Fruit fly (Drosophila melanogaster) whole organism, embryonic: ENCODE measurements around the gene CG9395.
A peak's percentile ranks its signal among the peaks of the same experiment; 100 is the strongest.

ENCODE experiments used
- Ada2b ChIP-seq: fragments of 200-800 bp; sonication (Bioruptor generic); IDR thresholded peaks from 2 replicates; pipeline ENCODE4 v1.3.6; 2022; ENCODE audit warnings: missing biosample characterization, missing genetic modification characterization
- BtbVII ChIP-seq: fragments of 200-800 bp; sonication (Bioruptor generic); optimal IDR thresholded peaks from 3 replicates; lab custom pipeline; 2017; ENCODE audit warnings: missing biosample characterization, mild to moderate bottlenecking, missing genetic modification characterization
- CG11085 ChIP-seq: fragments of 200-800 bp; sonication (Bioruptor generic); IDR thresholded peaks from 2 replicates; pipeline ENCODE4 v1.3.6; 2022; ENCODE audit warnings: missing biosample characterization, missing genetic modification characterization
- CG11456 ChIP-seq: fragments of 200-800 bp; sonication (Bioruptor generic); IDR thresholded peaks from 3 replicates; pipeline ENCODE4 v1.3.6; 2022; ENCODE audit warnings: missing biosample characterization, missing genetic modification characterization
- CG12391 ChIP-seq: fragments of 200-800 bp; sonication (Bioruptor generic); optimal IDR thresholded peaks from 3 replicates; lab custom pipeline; 2018; ENCODE audit warnings: missing biosample characterization, mild to moderate bottlenecking, missing genetic modification characterization, moderate library complexity
- CG15696 ChIP-seq: fragments of 200-800 bp; sonication (Bioruptor generic); optimal IDR thresholded peaks from 2 replicates; lab custom pipeline; 2019; ENCODE audit warnings: missing biosample characterization, mild to moderate bottlenecking, missing genetic modification characterization, moderate library complexity
- CG16779 ChIP-seq: fragments of 200-800 bp; sonication (Bioruptor generic); IDR thresholded peaks from 2 replicates; pipeline ENCODE4 v1.3.6; 2022; ENCODE audit warnings: missing biosample characterization, missing genetic modification characterization
- CG17385 ChIP-seq: fragments of 200-800 bp; sonication (Bioruptor generic); optimal IDR thresholded peaks from 3 replicates; lab custom pipeline; 2018; ENCODE audit warnings: missing biosample characterization, mild to moderate bottlenecking, missing genetic modification characterization
- CG1792 ChIP-seq: fragments of 200-800 bp; sonication (Bioruptor generic); optimal IDR thresholded peaks from 2 replicates; lab custom pipeline; 2016; ENCODE audit warnings: missing biosample characterization, missing genetic modification characterization
- CG1832 ChIP-seq: fragments of 200-800 bp; sonication (Bioruptor generic); optimal IDR thresholded peaks from 2 replicates; lab custom pipeline; 2017; ENCODE audit warnings: missing biosample characterization, mild to moderate bottlenecking, missing genetic modification characterization, inconsistent platforms
- CG2202 ChIP-seq: fragments of 200-800 bp; sonication (Bioruptor generic); optimal IDR thresholded peaks from 2 replicates; lab custom pipeline; 2018; ENCODE audit warnings: missing biosample characterization, mild to moderate bottlenecking, missing genetic modification characterization
- CG2875 ChIP-seq: fragments of 200-800 bp; sonication (Bioruptor generic); optimal IDR thresholded peaks from 2 replicates; lab custom pipeline; 2017; ENCODE audit warnings: missing biosample characterization, mild to moderate bottlenecking, missing genetic modification characterization, missing genetic modification reagents
- CG30020 ChIP-seq: fragments of 200-800 bp; optimal IDR thresholded peaks from 2 replicates; lab custom pipeline; 2019; ENCODE audit warnings: missing biosample characterization, mild to moderate bottlenecking, missing genetic modification characterization, moderate library complexity
- CG31224 ChIP-seq: fragments of 200-800 bp; sonication (Bioruptor generic); IDR thresholded peaks from 2 replicates; pipeline ENCODE4 v1.3.6; 2022; ENCODE audit warnings: missing biosample characterization, missing genetic modification characterization
- CG3995 ChIP-seq: fragments of 200-800 bp; sonication (Bioruptor generic); optimal IDR thresholded peaks from 3 replicates; lab custom pipeline; 2016; ENCODE audit warnings: missing biosample characterization, missing genetic modification characterization
- CG4404 ChIP-seq: fragments of 200-800 bp; sonication (Bioruptor generic); IDR thresholded peaks from 2 replicates; pipeline ENCODE4 v1.3.6; 2022; ENCODE audit warnings: missing biosample characterization, missing genetic modification characterization
- CG5245 ChIP-seq: fragments of 200-800 bp; sonication (Bioruptor generic); optimal IDR thresholded peaks from 3 replicates; lab custom pipeline; 2016; ENCODE audit warnings: missing biosample characterization, missing genetic modification characterization
- CG6765 ChIP-seq: fragments of 200-800 bp; sonication (Bioruptor generic); optimal IDR thresholded peaks from 3 replicates; lab custom pipeline; 2017; ENCODE audit warnings: missing biosample characterization, mild to moderate bottlenecking, missing genetic modification characterization
- CG8388 ChIP-seq: fragments of 200-800 bp; sonication (Bioruptor generic); optimal IDR thresholded peaks from 2 replicates; lab custom pipeline; 2019; ENCODE audit warnings: missing biosample characterization, mild to moderate bottlenecking, missing genetic modification characterization, moderate library complexity
- CG9817 ChIP-seq: fragments of 200-800 bp; sonication (Bioruptor generic); optimal IDR thresholded peaks from 2 replicates; lab custom pipeline; 2018; ENCODE audit warnings: missing biosample characterization, mild to moderate bottlenecking, missing genetic modification characterization, moderate library complexity
- CG9876 ChIP-seq: fragments of 200-800 bp; sonication (Bioruptor generic); optimal IDR thresholded peaks from 2 replicates; lab custom pipeline; 2016; ENCODE audit warnings: missing biosample characterization, missing genetic modification characterization
- Ets65A ChIP-seq: fragments of 200-800 bp; sonication (Bioruptor generic); peaks from one replicate; lab custom pipeline; 2016; ENCODE audit warnings: missing biosample characterization, missing genetic modification characterization
- Ets97D ChIP-seq: fragments of 200-800 bp; sonication (Bioruptor generic); optimal IDR thresholded peaks from 3 replicates; lab custom pipeline; 2016; ENCODE audit warnings: missing biosample characterization, missing genetic modification characterization
- Hr51 ChIP-seq, 2 experiments: fragments of 200-800 bp; sonication (Bioruptor generic); optimal IDR thresholded peaks; 2 replicates in 1 of 2; 3 replicates in 1 of 2; lab custom pipeline; 2016 to 2018; ENCODE audit warnings: missing biosample characterization in 2 of 2, missing genetic modification characterization in 2 of 2, mild to moderate bottlenecking in 1 of 2, moderate library complexity in 1 of 2
- Hsf ChIP-seq: fragments of 200-800 bp; sonication (Bioruptor generic); optimal IDR thresholded peaks from 3 replicates; lab custom pipeline; 2016; ENCODE audit warnings: missing biosample characterization, missing genetic modification characterization
- Lhr ChIP-seq: fragments of 200-800 bp; sonication (Bioruptor generic); optimal IDR thresholded peaks from 3 replicates; lab custom pipeline; 2017; ENCODE audit warnings: mild to moderate bottlenecking, missing biosample characterization, missing genetic modification reagents, missing genetic modification characterization
- Oaz ChIP-seq: fragments of 200-800 bp; sonication (Bioruptor generic); IDR thresholded peaks from 2 replicates; pipeline ENCODE4 v1.3.6; 2022; ENCODE audit warnings: missing biosample characterization, missing genetic modification characterization
- Rfx ChIP-seq: fragments of 200-800 bp; sonication (Bioruptor generic); IDR thresholded peaks from 2 replicates; pipeline ENCODE4 v1.3.6; 2022; ENCODE audit warnings: missing biosample characterization, missing genetic modification characterization
- Side ChIP-seq: fragments of 200-800 bp; sonication (Bioruptor generic); optimal IDR thresholded peaks from 2 replicates; lab custom pipeline; 2016; ENCODE audit warnings: missing biosample characterization, missing genetic modification characterization
- ato ChIP-seq: fragments of 200-800 bp; sonication (Bioruptor generic); IDR thresholded peaks from 2 replicates; pipeline ENCODE4 v1.3.6; 2022; ENCODE audit warnings: missing biosample characterization, missing genetic modification characterization; ENCODE audit not compliant: partially characterized antibody
- cato ChIP-seq: fragments of 200-800 bp; sonication (Bioruptor generic); optimal IDR thresholded peaks from 2 replicates; lab custom pipeline; 2016; ENCODE audit warnings: missing biosample characterization, missing genetic modification characterization, borderline replicate concordance
- ci ChIP-seq: fragments of 200-800 bp; sonication (Bioruptor generic); IDR thresholded peaks from 3 replicates; pipeline ENCODE4 v1.3.6; 2022; ENCODE audit warnings: missing biosample characterization, missing genetic modification characterization
- dm ChIP-seq: fragments of 200-800 bp; sonication (Bioruptor generic); optimal IDR thresholded peaks from 3 replicates; lab custom pipeline; 2016; ENCODE audit warnings: missing biosample characterization, missing genetic modification characterization
- dmrt99B ChIP-seq: fragments of 200-800 bp; sonication (Bioruptor generic); optimal IDR thresholded peaks from 2 replicates; lab custom pipeline; 2018; ENCODE audit warnings: missing biosample characterization, mild to moderate bottlenecking, missing genetic modification characterization, moderate library complexity
- en ChIP-seq: fragments of 200-800 bp; sonication (Bioruptor generic); optimal IDR thresholded peaks from 2 replicates; lab custom pipeline; 2016; ENCODE audit warnings: missing biosample characterization, missing genetic modification characterization
- fd102C ChIP-seq: fragments of 200-800 bp; sonication (Bioruptor generic); optimal IDR thresholded peaks from 2 replicates; lab custom pipeline; 2018; ENCODE audit warnings: missing biosample characterization, mild to moderate bottlenecking, missing genetic modification characterization, moderate library complexity
- her ChIP-seq: fragments of 200-800 bp; sonication (Bioruptor generic); optimal IDR thresholded peaks from 2 replicates; lab custom pipeline; 2016; ENCODE audit warnings: missing biosample characterization, missing genetic modification characterization
- ind ChIP-seq: fragments of 200-800 bp; sonication (Bioruptor generic); optimal IDR thresholded peaks from 3 replicates; lab custom pipeline; 2016; ENCODE audit warnings: missing biosample characterization, missing genetic modification characterization
- jing ChIP-seq: fragments of 200-800 bp; sonication (Bioruptor generic); optimal IDR thresholded peaks from 2 replicates; lab custom pipeline; 2018; ENCODE audit warnings: missing biosample characterization, mild to moderate bottlenecking, missing genetic modification characterization
- ken ChIP-seq: fragments of 200-800 bp; sonication (Bioruptor generic); IDR thresholded peaks from 3 replicates; pipeline ENCODE4 v1.3.6; 2022; ENCODE audit warnings: missing biosample characterization, missing genetic modification characterization
- lilli ChIP-seq: fragments of 200-800 bp; sonication (Bioruptor generic); optimal IDR thresholded peaks from 3 replicates; lab custom pipeline; 2016; ENCODE audit warnings: missing biosample characterization, missing genetic modification characterization
- maf-S ChIP-seq: fragments of 200-800 bp; sonication (Bioruptor generic); optimal IDR thresholded peaks from 2 replicates; lab custom pipeline; 2016; ENCODE audit warnings: missing biosample characterization, missing genetic modification characterization
- nerfin-1 ChIP-seq: fragments of 200-800 bp; sonication (Bioruptor generic); optimal IDR thresholded peaks from 3 replicates; lab custom pipeline; 2019; ENCODE audit warnings: missing biosample characterization, mild to moderate bottlenecking, missing genetic modification characterization, moderate library complexity
- nmo ChIP-seq: fragments of 200-800 bp; sonication (Bioruptor generic); optimal IDR thresholded peaks from 2 replicates; lab custom pipeline; 2018; ENCODE audit warnings: missing biosample characterization, mild to moderate bottlenecking, missing genetic modification characterization, moderate library complexity
- odd ChIP-seq: fragments of 200-800 bp; sonication (Bioruptor generic); optimal IDR thresholded peaks from 2 replicates; lab custom pipeline; 2017; ENCODE audit warnings: missing biosample characterization, mild to moderate bottlenecking, missing genetic modification characterization
- phol ChIP-seq: fragments of 200-800 bp; sonication (Bioruptor generic); optimal IDR thresholded peaks from 3 replicates; lab custom pipeline; 2018; ENCODE audit warnings: missing biosample characterization, mild to moderate bottlenecking, missing genetic modification characterization, moderate library complexity
- pros ChIP-seq: fragments of 200-800 bp; sonication (Bioruptor generic); optimal IDR thresholded peaks from 3 replicates; lab custom pipeline; 2019; ENCODE audit warnings: missing biosample characterization, mild to moderate bottlenecking, missing genetic modification characterization, moderate library complexity
- salm ChIP-seq: fragments of 200-800 bp; sonication (Bioruptor generic); optimal IDR thresholded peaks from 2 replicates; lab custom pipeline; 2018; ENCODE audit warnings: missing biosample characterization, mild to moderate bottlenecking, missing genetic modification characterization
- so ChIP-seq: fragments of 200-800 bp; sonication (Bioruptor generic); IDR thresholded peaks from 3 replicates; pipeline ENCODE4 v1.3.6; 2022; ENCODE audit warnings: missing biosample characterization, missing genetic modification characterization
- ssp ChIP-seq: fragments of 200-800 bp; sonication (Bioruptor generic); IDR thresholded peaks from 2 replicates; pipeline ENCODE4 v1.3.6; 2022; ENCODE audit warnings: missing biosample characterization, missing genetic modification characterization
- tgo ChIP-seq: fragments of 200-800 bp; sonication (Bioruptor generic); IDR thresholded peaks from 3 replicates; pipeline ENCODE4 v1.3.6; 2022; ENCODE audit warnings: missing biosample characterization, missing genetic modification characterization
- zf30C ChIP-seq: fragments of 200-800 bp; sonication (Bioruptor generic); optimal IDR thresholded peaks from 3 replicates; lab custom pipeline; 2018; ENCODE audit warnings: missing biosample characterization, mild to moderate bottlenecking, missing genetic modification characterization

The CG9395 gene

DNA sequence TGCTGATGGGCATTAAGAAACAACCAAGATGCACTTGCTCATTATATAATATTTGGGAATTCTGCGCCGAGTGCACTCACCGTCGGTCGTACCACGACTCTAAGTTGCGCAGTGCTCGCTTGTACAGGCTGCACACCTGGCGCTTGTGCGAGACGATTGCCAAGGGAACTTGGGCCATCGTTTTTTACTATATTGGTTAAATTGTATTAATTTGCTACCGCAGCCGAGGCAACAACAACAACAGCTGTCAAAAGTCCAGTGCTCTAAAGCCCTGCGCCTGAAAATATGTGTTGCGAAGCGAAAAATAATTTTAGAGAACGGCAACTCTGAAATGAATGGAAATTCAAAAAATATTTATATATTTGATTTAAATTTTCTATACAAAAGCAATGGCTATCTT lies 15.9 kb upstream of the CG9395 start, which contains the start of gene ND-B22 (continued):
- TF ChIP-seq CG5245 (GFP tag; lab: Kevin White, UChicago) = peak; percentile 25
- no peak for TF ChIP-seq fd102C (GFP tag; lab: Kevin White, UChicago)
- TF ChIP-seq lilli (GFP tag; lab: Kevin White, UChicago) = peak; percentile 67
- TF ChIP-seq her (GFP tag; lab: Kevin White, UChicago) = no peak
- no peak for TF ChIP-seq nerfin-1 (tag; lab: Kevin White, UChicago)
- peak; percentile 18 for TF ChIP-seq CG12391 (tag; lab: Kevin White, UChicago)
- peak; percentile 70 for TF ChIP-seq Rfx (GFP tag; lab: Robert Waterston, UW)
- peak; percentile 71 for TF ChIP-seq Ets97D (GFP tag; lab: Kevin White, UChicago)
- TF ChIP-seq CG3995 (GFP tag; lab: Kevin White, UChicago) = peak; percentile 32
- no peak for TF ChIP-seq CG9876
- no peak for TF ChIP-seq CG1832 (GFP tag; lab: Kevin White, UChicago)
- peak; percentile 34 for TF ChIP-seq Lhr (GFP tag; lab: Kevin White, UChicago)
- TF ChIP-seq odd (GFP tag; lab: Kevin White, UChicago) = peak; percentile 32
- TF ChIP-seq Oaz = no peak
- TF ChIP-seq cato (GFP tag; lab: Kevin White, UChicago) = no peak
- peak; percentile 49 for TF ChIP-seq CG17385
- no peak for TF ChIP-seq CG15696 (tag; lab: Kevin White, UChicago)
- TF ChIP-seq pros (GFP tag; lab: Kevin White, UChicago) = no peak
- TF ChIP-seq ind (GFP tag; lab: Kevin White, UChicago) = peak; percentile 46
- no peak for TF ChIP-seq dm
- no peak for TF ChIP-seq tgo (GFP tag; lab: Robert Waterston, UW)
- peak; percentile 40 for TF ChIP-seq CG9817 (tag; lab: Kevin White, UChicago)
- peak; percentile 39 for TF ChIP-seq nmo (GFP tag; lab: Kevin White, UChicago)
- peak; percentile 66 for TF ChIP-seq ci (GFP tag; lab: Robert Waterston, UW)
- TF ChIP-seq jing (GFP tag; lab: Kevin White, UChicago) = no peak
- no peak for TF ChIP-seq CG8388 (GFP tag; lab: Kevin White, UChicago)
- TF ChIP-seq Ets65A (GFP tag; lab: Kevin White, UChicago) = no peak
- no peak for TF ChIP-seq CG1792
- TF ChIP-seq CG4404 (GFP tag; lab: Robert Waterston, UW) = no peak
- TF ChIP-seq en (GFP tag; lab: Kevin White, UChicago) = no peak
- no peak for TF ChIP-seq Side
- no peak for TF ChIP-seq so (GFP tag; lab: Robert Waterston, UW)
- TF ChIP-seq CG31224 = no peak
- TF ChIP-seq CG2875 = no peak
- TF ChIP-seq salm (tag; lab: Kevin White, UChicago) = no peak
- peak; percentile 43 for TF ChIP-seq CG30020 (tag; lab: Kevin White, UChicago)
- TF ChIP-seq maf-S (GFP tag; lab: Kevin White, UChicago) = no peak
- peak; percentile 46 for TF ChIP-seq phol (tag; lab: Kevin White, UChicago)
- TF ChIP-seq ato = no peak; the same call in 1 of the 2 replicates
- TF ChIP-seq dmrt99B (tag; lab: Kevin White, UChicago) = no peak
- TF ChIP-seq ssp (GFP tag; lab: Robert Waterston, UW) = no peak
- TF ChIP-seq CG6765 (GFP tag; lab: Kevin White, UChicago) = no peak
- no peak for TF ChIP-seq ken (GFP tag; lab: Robert Waterston, UW)
- TF ChIP-seq Ada2b = no peak
- peak; percentile 12; the same call in 1 of the 3 replicates for TF ChIP-seq CG11456 (GFP tag; lab: Robert Waterston, UW)
- TF ChIP-seq Hsf (GFP tag; lab: Kevin White, UChicago) = peak; percentile 47
- 0 out of 2 replicates have a peak, but pooled peaks have one; percentile 11 for TF ChIP-seq CG11085 (GFP tag; lab: Robert Waterston, UW)
- no peak for TF ChIP-seq zf30C
- no peak for TF ChIP-seq BtbVII (GFP tag; lab: Kevin White, UChicago)
- TF ChIP-seq Hr51 (GFP tag; optimal IDR thresholded peaks at IDR 0.05; lab: Kevin White, UChicago) = peak in 1 of 2 experiments; percentile 5
- TF ChIP-seq CG2202 (tag; lab: Kevin White, UChicago) = no peak
- no peak for TF ChIP-seq CG16779 (GFP tag; lab: Robert Waterston, UW)
